Worm (Caenorhabditis elegans) whole organism, L4 larva: ENCODE data around the gene dmsr-13.
A peak's percentile ranks its signal among the peaks of the same experiment; 100 is the strongest.

Source experiments
- F26F4.8 ChIP-seq: fragments of 200-800 bp; sonication (Bioruptor generic); conservative IDR thresholded peaks from 2 replicates; pipeline ENCODE4 v1.3.6; 2022; ENCODE audit warnings: missing genetic modification characterization, missing compliant biosample characterization
- F44E2.7 ChIP-seq: fragments of 200-800 bp; sonication (Bioruptor generic); IDR thresholded peaks from 2 replicates; pipeline ENCODE4 v2.1.2; 2022; ENCODE audit warnings: missing genetic modification characterization, missing compliant biosample characterization
- T20F7.1 ChIP-seq: fragments of 200-800 bp; sonication (Bioruptor generic); optimal IDR thresholded peaks from 2 replicates; lab custom pipeline; 2018; ENCODE audit warnings: mild to moderate bottlenecking, missing genetic modification characterization, missing compliant biosample characterization
- T26A8.4 ChIP-seq: fragments of 200-800 bp; sonication (Bioruptor generic); IDR thresholded peaks from 2 replicates; pipeline ENCODE4 v1.3.6; 2022; ENCODE audit warnings: missing genetic modification characterization, missing compliant biosample characterization
- ZK546.5 ChIP-seq, 2 experiments: sonication (generic microtip); optimal IDR thresholded peaks; 2 replicates each; lab custom pipeline; 2017; ENCODE audit warnings: missing biosample characterization in 2 of 2, missing genetic modification characterization in 2 of 2
- aha-1 ChIP-seq: fragments of 150-350 bp; peaks from one replicate; lab custom pipeline; 2014; ENCODE audit warnings: missing biosample characterization, missing genetic modification characterization
- ama-1 ChIP-seq: fragments of 150-350 bp; optimal IDR thresholded peaks from 2 replicates; lab custom pipeline; 2014; ENCODE audit warnings: inconsistent platforms, mixed read lengths
- ceh-82 ChIP-seq: sonication (generic microtip); optimal IDR thresholded peaks from 2 replicates; lab custom pipeline; 2017; ENCODE audit warnings: missing biosample characterization, missing genetic modification characterization
- daf-12 ChIP-seq: fragments of 150-350 bp; optimal IDR thresholded peaks from 2 replicates; lab custom pipeline; 2014; ENCODE audit warnings: missing biosample characterization, missing genetic modification reagents, missing genetic modification characterization
- dmd-6 ChIP-seq: fragments of 200-800 bp; sonication (Bioruptor generic); IDR thresholded peaks from 2 replicates; pipeline ENCODE4 v1.3.6; 2022; ENCODE audit warnings: missing genetic modification reagents, missing genetic modification characterization, missing compliant biosample characterization
- dpl-1 ChIP-seq: fragments of 150-350 bp; optimal IDR thresholded peaks from 2 replicates; lab custom pipeline; 2014; ENCODE audit warnings: missing biosample characterization, missing genetic modification reagents, missing genetic modification characterization
- dve-1 ChIP-seq: sonication (generic microtip); optimal IDR thresholded peaks from 2 replicates; lab custom pipeline; 2017; ENCODE audit warnings: antibody characterized with exemption, mild to moderate bottlenecking, missing genetic modification characterization, missing compliant biosample characterization; ENCODE audit not compliant: insufficient read depth
- egl-27 ChIP-seq: sonication (generic microtip); optimal IDR thresholded peaks from 3 replicates; lab custom pipeline; 2017; ENCODE audit warnings: missing biosample characterization, missing genetic modification reagents, missing genetic modification characterization
- gei-8 ChIP-seq: fragments of 200-800 bp; sonication (Bioruptor generic); optimal IDR thresholded peaks from 2 replicates; lab custom pipeline; 2018; ENCODE audit warnings: mild to moderate bottlenecking, missing genetic modification characterization, missing compliant biosample characterization
- hlh-30 ChIP-seq: sonication (generic microtip); optimal IDR thresholded peaks from 2 replicates; lab custom pipeline; 2017; ENCODE audit warnings: antibody characterized with exemption, mild to moderate bottlenecking, missing genetic modification characterization, missing compliant biosample characterization; ENCODE audit not compliant: insufficient read depth
- hmg-1.1 ChIP-seq: fragments of 200-800 bp; sonication (Bioruptor generic); IDR thresholded peaks from 2 replicates; pipeline ENCODE4 v1.3.6; 2022; ENCODE audit warnings: missing genetic modification reagents, missing genetic modification characterization, missing compliant biosample characterization
- lin-1 ChIP-seq: fragments of 200-800 bp; sonication (Bioruptor generic); IDR thresholded peaks from 2 replicates; pipeline ENCODE4 v1.3.6; 2022; ENCODE audit warnings: missing genetic modification reagents, missing genetic modification characterization, missing compliant biosample characterization
- lin-15B ChIP-seq: fragments of 150-350 bp; sonication (generic microtip); optimal IDR thresholded peaks from 3 replicates; lab custom pipeline; 2014; ENCODE audit warnings: missing biosample characterization, missing genetic modification characterization
- lin-39 ChIP-seq: fragments of 150-350 bp; optimal IDR thresholded peaks from 2 replicates; lab custom pipeline; 2014; ENCODE audit warnings: missing biosample characterization, missing genetic modification reagents, missing genetic modification characterization
- madf-5 ChIP-seq, 2 experiments: fragments of 200-800 bp; sonication (Bioruptor generic); IDR thresholded peaks; 2 replicates each; pipeline ENCODE4 v1.3.6; 2022; ENCODE audit warnings: missing compliant biosample characterization in 2 of 2, missing genetic modification characterization in 2 of 2
- madf-9 ChIP-seq: fragments of 200-800 bp; sonication (Bioruptor generic); conservative IDR thresholded peaks from 2 replicates; pipeline ENCODE4 v1.3.6; 2022; ENCODE audit warnings: missing genetic modification reagents, missing genetic modification characterization, missing compliant biosample characterization
- mdl-1 ChIP-seq, 2 experiments: fragments of 150-350 bp in 1 of 2; sonication (generic microtip) in 1 of 2; optimal IDR thresholded peaks; 2 replicates each; lab custom pipeline; 2014 to 2017; ENCODE audit warnings: missing biosample characterization in 2 of 2, missing genetic modification characterization in 2 of 2
- mep-1 ChIP-seq: fragments of 150-350 bp; sonication (generic microtip); optimal IDR thresholded peaks from 3 replicates; lab custom pipeline; 2014; ENCODE audit warnings: missing biosample characterization, missing genetic modification characterization
- mxl-3 ChIP-seq: fragments of 200-800 bp; sonication (Bioruptor generic); optimal IDR thresholded peaks from 2 replicates; lab custom pipeline; 2018; ENCODE audit warnings: mild to moderate bottlenecking, missing genetic modification characterization, missing compliant biosample characterization
- nhr-102 ChIP-seq: sonication (generic microtip); optimal IDR thresholded peaks from 2 replicates; lab custom pipeline; 2016; ENCODE audit warnings: mild to moderate bottlenecking, missing genetic modification characterization, moderate library complexity, missing compliant biosample characterization
- nhr-11 ChIP-seq: fragments of 150-350 bp; optimal IDR thresholded peaks from 2 replicates; lab custom pipeline; 2014; ENCODE audit warnings: missing biosample characterization, missing genetic modification characterization
- nhr-111 ChIP-seq: fragments of 200-800 bp; sonication (Bioruptor generic); optimal IDR thresholded peaks from 2 replicates; lab custom pipeline; 2018; ENCODE audit warnings: mild to moderate bottlenecking, missing genetic modification characterization, missing compliant biosample characterization
- nhr-28 ChIP-seq: fragments of 150-350 bp; optimal IDR thresholded peaks from 2 replicates; lab custom pipeline; 2014; ENCODE audit warnings: missing biosample characterization, missing genetic modification characterization
- nhr-42 ChIP-seq: fragments of 200-800 bp; sonication (Bioruptor generic); IDR thresholded peaks from 2 replicates; pipeline ENCODE4 v1.3.6; 2022; ENCODE audit warnings: missing genetic modification characterization, missing compliant biosample characterization
- nhr-48 ChIP-seq: sonication (generic microtip); optimal IDR thresholded peaks from 2 replicates; lab custom pipeline; 2016; ENCODE audit warnings: mild to moderate bottlenecking, missing genetic modification characterization, missing compliant biosample characterization
- nhr-76 ChIP-seq: fragments of 150-350 bp; optimal IDR thresholded peaks from 2 replicates; lab custom pipeline; 2014; ENCODE audit warnings: missing biosample characterization, missing genetic modification characterization
- rbr-2 ChIP-seq: sonication (generic microtip); optimal IDR thresholded peaks from 2 replicates; lab custom pipeline; 2016; ENCODE audit warnings: missing genotype, missing genetic modification characterization, missing compliant biosample characterization
- snpc-4 ChIP-seq: fragments of 150-350 bp; optimal IDR thresholded peaks from 2 replicates; lab custom pipeline; 2014; ENCODE audit warnings: missing biosample characterization, missing genetic modification characterization
- spr-1 ChIP-seq: sonication (generic microtip); optimal IDR thresholded peaks from 2 replicates; lab custom pipeline; 2016; ENCODE audit warnings: mild to moderate bottlenecking, missing genetic modification characterization, missing compliant biosample characterization
- tag-97 ChIP-seq: fragments of 200-800 bp; sonication (Bioruptor generic); IDR thresholded peaks from 2 replicates; pipeline ENCODE4 v1.3.6; 2022; ENCODE audit warnings: missing genetic modification characterization, missing compliant biosample characterization
- zag-1 ChIP-seq: fragments of 150-350 bp; optimal IDR thresholded peaks from 2 replicates; lab custom pipeline; 2014; ENCODE audit warnings: missing biosample characterization, missing genetic modification characterization
- zfp-2 ChIP-seq: sonication (generic microtip); optimal IDR thresholded peaks from 2 replicates; lab custom pipeline; 2016; ENCODE audit warnings: mild to moderate bottlenecking, missing genetic modification characterization, missing compliant biosample characterization

dmsr-13 gene

DNA sequence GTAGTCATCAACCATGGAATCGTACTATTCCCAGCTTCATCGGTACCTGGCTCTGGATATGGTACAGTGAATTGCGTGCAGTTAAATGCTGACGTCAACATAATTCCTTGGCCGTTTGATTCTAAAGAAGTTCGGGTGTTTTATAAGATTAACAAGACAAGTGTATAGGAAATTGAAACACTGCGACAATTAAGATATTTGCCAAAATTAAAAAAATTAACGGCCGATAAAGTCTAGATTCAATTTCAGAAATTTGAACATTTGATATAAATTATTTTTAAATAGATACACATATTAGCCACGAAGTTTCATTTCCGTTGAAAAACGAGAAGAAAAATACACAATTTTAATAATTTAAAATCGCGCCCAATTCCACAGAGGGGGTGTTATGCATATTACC lies 13.4 kb downstream of the dmsr-13 start, which contains the start of gene dmsr-12 (continued):
- TF ChIP-seq rbr-2 (tag; lab: Kevin White, UChicago) = no peak
- TF ChIP-seq egl-27 (tag; lab: Kevin White, UChicago) = no peak
- TF ChIP-seq snpc-4 (tag; lab: Kevin White, UChicago) = no peak

DNA sequence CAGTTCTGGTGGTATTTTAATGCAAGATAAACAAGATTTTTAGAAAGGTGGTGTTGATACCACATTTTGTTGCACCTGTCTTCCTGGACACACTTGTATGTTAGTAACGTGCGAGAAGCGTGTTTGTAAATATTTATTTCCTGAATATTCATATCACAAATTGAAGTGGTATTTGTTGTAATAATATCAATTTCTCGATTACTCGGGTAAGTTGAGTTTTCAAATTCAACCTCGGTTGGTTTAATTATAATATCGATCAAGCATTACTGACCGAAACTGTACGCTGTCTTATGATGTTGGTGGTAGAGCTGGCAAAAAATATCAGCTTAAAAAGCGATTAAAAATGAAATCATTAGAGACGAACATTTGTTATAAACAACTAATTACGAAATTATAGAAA lies 15.7 kb downstream of the dmsr-13 start, which contains the start of gene dmsr-11:
dmsr-11 (minus strand) TSS at position 101 of the 400 bp plus-strand sequence.
- TF ChIP-seq tag-97 (GFP tag; lab: Robert Waterston, UW) (no peak), T20F7.1 (GFP tag; lab: Kevin White, UChicago) (no peak), dmd-6 (GFP tag; lab: Robert Waterston, UW) (no peak), zag-1 (tag; lab: Kevin White, UChicago) (no peak), gei-8 (no peak), nhr-76 (tag; lab: Kevin White, UChicago) (no peak), zfp-2 (tag; lab: Kevin White, UChicago) (no peak), ama-1 (lab: Kevin White, UChicago) (no peak), T26A8.4 (GFP tag; lab: Robert Waterston, UW) (no peak), madf-5 (GFP tag; IDR thresholded peaks at IDR 0.05; lab: Robert Waterston, UW) (no peak), ZK546.5 (tag; optimal IDR thresholded peaks at IDR 0.05; lab: Kevin White, UChicago) (no peak), spr-1 (tag; lab: Kevin White, UChicago) (no peak), F44E2.7 (GFP tag; lab: Robert Waterston, UW) (no peak), nhr-111 (GFP tag; lab: Kevin White, UChicago) (no peak), F26F4.8 (GFP tag; lab: Robert Waterston, UW) (no peak)

DNA sequence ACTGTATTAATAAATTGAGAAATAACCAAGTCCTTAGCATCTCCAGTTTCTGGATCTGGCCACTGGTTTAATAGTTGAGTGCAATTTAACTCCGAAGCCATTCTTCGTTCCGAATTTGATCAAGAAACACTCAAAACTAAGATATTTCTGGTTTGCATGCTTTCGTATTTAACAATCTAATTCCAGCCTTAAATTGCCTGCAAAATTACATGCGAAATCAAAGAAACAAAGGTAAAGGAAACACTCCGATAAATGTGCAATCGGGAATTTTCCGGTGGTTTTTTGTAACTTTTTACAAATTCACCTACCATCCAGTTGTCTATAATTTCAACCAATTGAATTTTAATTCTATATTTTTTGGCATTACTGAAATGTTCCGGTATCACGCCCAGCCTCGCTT lies 17.9 kb downstream of the dmsr-13 start, which contains the start of gene dmsr-10:
dmsr-10 (minus strand) TSS at position 101 of the 400 bp plus-strand sequence.
- no peak for TF ChIP-seq ceh-82 (tag; lab: Kevin White, UChicago)
- TF ChIP-seq aha-1 (tag; lab: Kevin White, UChicago) = peak; percentile 3

DNA sequence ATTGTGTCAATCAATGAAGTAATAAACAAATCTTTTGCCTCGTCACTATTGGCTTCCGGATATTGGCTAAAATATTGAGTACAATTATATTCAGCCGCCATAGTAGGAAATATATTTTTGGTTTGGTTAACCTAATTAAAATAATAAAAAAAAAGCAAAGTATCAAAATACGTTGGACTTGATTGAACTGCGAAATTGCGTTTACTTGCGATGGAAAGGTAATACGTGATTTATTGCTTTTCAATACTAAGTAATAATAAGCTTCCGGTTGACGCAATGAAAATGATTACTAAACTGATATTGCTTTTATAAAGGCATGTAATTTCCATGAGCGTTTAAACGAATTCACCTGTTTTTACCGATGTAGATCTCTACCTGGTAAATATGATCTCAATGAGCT lies 20.1 kb downstream of the dmsr-13 start, which contains the start of gene dmsr-9:
dmsr-9 (minus strand) TSS at position 101 of the 400 bp plus-strand sequence.
- TF ChIP-seq madf-9 (GFP tag; lab: Robert Waterston, UW) (no peak), nhr-111 (GFP tag; lab: Kevin White, UChicago) (no peak), F44E2.7 (GFP tag; lab: Robert Waterston, UW) (no peak), lin-15B (tag; lab: Kevin White, UChicago) (no peak), lin-1 (GFP tag; lab: Robert Waterston, UW) (no peak), nhr-28 (tag; lab: Kevin White, UChicago) (no peak), zfp-2 (tag; lab: Kevin White, UChicago) (no peak), T20F7.1 (GFP tag; lab: Kevin White, UChicago) (no peak), daf-12 (tag; lab: Kevin White, UChicago) (no peak), nhr-42 (GFP tag; lab: Robert Waterston, UW) (no peak), nhr-48 (tag; lab: Kevin White, UChicago) (no peak), madf-5 (GFP tag; IDR thresholded peaks at IDR 0.05; lab: Robert Waterston, UW) (no peak)

DNA sequence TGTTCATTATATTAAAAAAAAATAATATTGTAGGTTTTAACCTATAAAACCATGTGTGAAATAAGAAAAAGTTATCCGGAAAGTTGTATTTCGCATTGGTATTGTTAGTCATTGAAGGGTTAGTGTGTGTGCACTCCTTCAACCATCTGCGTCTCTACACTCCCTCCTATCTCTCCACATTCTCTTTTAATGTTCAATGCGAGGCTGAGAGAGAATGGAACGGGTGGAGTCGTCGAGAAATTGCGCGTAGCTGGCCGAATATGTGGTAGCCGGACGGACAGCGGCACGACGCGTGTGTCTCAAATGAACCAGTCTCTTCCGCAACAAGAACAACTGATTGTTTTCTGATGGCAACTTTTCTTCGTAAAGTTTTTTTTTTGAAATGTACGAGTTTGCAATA lies 22.8 kb downstream of the dmsr-13 start:
- TF ChIP-seq nhr-11 (tag; lab: Kevin White, UChicago) (peak; percentile 18), dmd-6 (GFP tag; lab: Robert Waterston, UW) (no peak), nhr-102 (tag; lab: Kevin White, UChicago) (no peak), mxl-3 (GFP tag; lab: Kevin White, UChicago) (peak; percentile 70), lin-39 (tag; lab: Kevin White, UChicago) (no peak), mdl-1 (tag; optimal IDR thresholded peaks at IDR 0.05; lab: Kevin White, UChicago) (peak in 1 of 2 experiments; percentile 50), zag-1 (tag; lab: Kevin White, UChicago) (no peak), dve-1 (tag; lab: Kevin White, UChicago) (peak; percentile 24), hmg-1.1 (peak; percentile 66), dpl-1 (GFP tag; lab: Kevin White, UChicago) (peak; percentile 36), hlh-30 (tag; lab: Kevin White, UChicago) (peak; percentile 0), nhr-28 (tag; lab: Kevin White, UChicago) (peak; percentile 38), rbr-2 (tag; lab: Kevin White, UChicago) (peak; percentile 25), mep-1 (tag; lab: Kevin White, UChicago) (peak; percentile 56)
